Fruit fly (Drosophila melanogaster): ENCODE data around the gene shf.

DNA sequence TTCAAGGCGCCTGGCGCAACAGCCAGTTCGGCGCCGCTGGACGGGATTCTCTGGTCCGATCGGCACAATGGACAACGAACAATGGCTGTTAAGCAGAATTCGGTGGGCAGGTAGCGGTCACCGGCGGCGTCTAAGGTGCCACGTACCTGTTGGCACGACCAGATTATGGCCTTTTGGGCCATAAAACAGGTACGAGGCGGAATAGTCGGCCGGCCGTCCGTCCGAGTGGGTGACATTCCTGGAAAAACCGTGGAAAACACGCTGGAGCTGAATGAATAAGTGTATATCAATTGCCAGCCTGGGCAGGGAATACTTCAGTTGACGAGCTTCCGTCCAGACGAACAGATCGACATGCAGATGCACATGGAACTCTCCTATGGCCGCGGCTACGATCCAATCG is 43.4 kb upstream of the shf start, which contains the start of gene Atx-1:
- no peak for TF ChIP-seq CG11617 (GFP tag; optimal IDR thresholded peaks at IDR 0.05)
- TF ChIP-seq CG14711 (tag; optimal IDR thresholded peaks at IDR 0.05) = no peak
- TF ChIP-seq CG5204 (GFP tag; optimal IDR thresholded peaks at IDR 0.05) = no peak
- no peak for TF ChIP-seq CG7045 (GFP tag; optimal IDR thresholded peaks at IDR 0.05)
- TF ChIP-seq tj (GFP tag; optimal IDR thresholded peaks at IDR 0.05) = no peak
- TF ChIP-seq toe (GFP tag; optimal IDR thresholded peaks at IDR 0.05) = no peak
- no peak for TF ChIP-seq CG12768 (GFP tag; optimal IDR thresholded peaks at IDR 0.05)
- TF ChIP-seq Mnt (GFP tag; optimal IDR thresholded peaks at IDR 0.05) = no peak
- TF ChIP-seq pad (GFP tag; optimal IDR thresholded peaks at IDR 0.05) = no peak
- TF ChIP-seq kay (GFP tag; ENCODE audit: borderline replicate concordance) = no peak
- no peak for TF ChIP-seq CG33017 (tag; optimal IDR thresholded peaks at IDR 0.05)
- TF ChIP-seq Clk (GFP tag; optimal IDR thresholded peaks at IDR 0.05) = no peak
- no peak for TF ChIP-seq CG1620 (GFP tag; optimal IDR thresholded peaks at IDR 0.05)
